Worm (Caenorhabditis elegans): ENCODE results near the gene Y7A5A.24.

ce11 chrX:15768532-15768931, 13.4 kb downstream of the Y7A5A.24 start:
- TF ChIP-seq tbx-2 (tag; optimal IDR thresholded peaks at IDR 0.05) (no peak), ama-1 (optimal IDR thresholded peaks at IDR 0.05) (no peak), nhr-11 (tag; optimal IDR thresholded peaks at IDR 0.05) (no peak), pha-4 (tag; optimal IDR thresholded peaks at IDR 0.05) (no peak), C38D4.7 (GFP tag; optimal IDR thresholded peaks at IDR 0.05) (no peak), ceh-24 (tag; optimal IDR thresholded peaks at IDR 0.05) (no peak), pax-1 (tag; optimal IDR thresholded peaks at IDR 0.05) (no peak), sox-4 (tag; optimal IDR thresholded peaks at IDR 0.05) (no peak), ceh-6 (GFP tag; optimal IDR thresholded peaks at IDR 0.05) (no peak), elt-4 (tag; optimal IDR thresholded peaks at IDR 0.05) (no peak), ceh-22 (tag; optimal IDR thresholded peaks at IDR 0.05) (no peak), hlh-6 (tag; optimal IDR thresholded peaks at IDR 0.05) (no peak)

All from whole organism, late embryonic.